Worm (Caenorhabditis elegans): Measurements from ENCODE around the gene F56B3.11.

F56B3.11 gene

ce11 chrIV:828427-828826, 32.1 kb upstream of the F56B3.11 start (continued):
- TF ChIP-seq pqm-1 (tag; optimal IDR thresholded peaks at IDR 0.05), result no peak
- TF ChIP-seq mdl-1 (tag; optimal IDR thresholded peaks at IDR 0.05), result peak in 1 of 2 experiments; percentile 3
- no peak for TF ChIP-seq fkh-4 (tag; optimal IDR thresholded peaks at IDR 0.05; ENCODE audit: borderline replicate concordance)
- TF ChIP-seq elt-3 (tag; optimal IDR thresholded peaks at IDR 0.05), result no peak
- no peak for TF ChIP-seq nhr-12 (tag; optimal IDR thresholded peaks at IDR 0.05)
- TF ChIP-seq unc-86 (tag; optimal IDR thresholded peaks at IDR 0.05), result peak; percentile 70
- peak; percentile 40 to 91 (median 72) for TF ChIP-seq ceh-82 (tag; optimal IDR thresholded peaks at IDR 0.05)
- peak; percentile 56 for TF ChIP-seq nhr-20 (tag; optimal IDR thresholded peaks at IDR 0.05)
- peak; percentile 8 for TF ChIP-seq nhr-90 (tag; optimal IDR thresholded peaks at IDR 0.05; ENCODE audit: poor library complexity)
- TF ChIP-seq nhr-11 (tag; optimal IDR thresholded peaks at IDR 0.05), result no peak
- peak; percentile 49 for TF ChIP-seq nhr-85 (tag)
- TF ChIP-seq nhr-19 (GFP tag; conservative IDR thresholded peaks at IDR 0.05), result no peak; the same call in 1 of the 2 replicates
- peak; percentile 48 for TF ChIP-seq skn-1 (tag; optimal IDR thresholded peaks at IDR 0.05)
- TF ChIP-seq ceh-63 (GFP tag; optimal IDR thresholded peaks at IDR 0.05), result no peak
- TF ChIP-seq efl-1 (optimal IDR thresholded peaks at IDR 0.05), result peak; percentile 79 to 81
- peak; percentile 74 to 95 for TF ChIP-seq efl-1 (GFP tag; optimal IDR thresholded peaks at IDR 0.05 in 1 of 2)
- peak; percentile 51 for TF ChIP-seq ztf-4 (tag; optimal IDR thresholded peaks at IDR 0.05)
- TF ChIP-seq C16A3.4 (tag; optimal IDR thresholded peaks at IDR 0.05), result peak; percentile 72
- TF ChIP-seq ceh-8 (GFP tag; optimal IDR thresholded peaks at IDR 0.05), result no peak
- TF ChIP-seq F16B12.6 (tag; optimal IDR thresholded peaks at IDR 0.05), result peak; percentile 25
- TF ChIP-seq nhr-28 (tag; optimal IDR thresholded peaks at IDR 0.05), result no peak
- peak; percentile 32 for TF ChIP-seq pag-3 (tag; optimal IDR thresholded peaks at IDR 0.05; ENCODE audit: borderline replicate concordance, insufficient read depth)
- TF ChIP-seq zip-4 (GFP tag; optimal IDR thresholded peaks at IDR 0.05), result no peak
- TF ChIP-seq mep-1 (tag; optimal IDR thresholded peaks at IDR 0.05), result peak; percentile 86
- peak; percentile 27 for TF ChIP-seq ama-1 (optimal IDR thresholded peaks at IDR 0.05)
- peak; percentile 85 for TF ChIP-seq nhr-71 (tag; optimal IDR thresholded peaks at IDR 0.05)
- TF ChIP-seq sox-4 (tag; optimal IDR thresholded peaks at IDR 0.05), result peak; percentile 45
- no peak for TF ChIP-seq mab-9 (GFP tag; IDR thresholded peaks at IDR 0.05)
- no peak for TF ChIP-seq grh-1 (GFP tag; IDR thresholded peaks at IDR 0.05)
- no peak for TF ChIP-seq nhr-237 (tag; optimal IDR thresholded peaks at IDR 0.05)
- peak; percentile 23 for TF ChIP-seq egl-13 (tag; optimal IDR thresholded peaks at IDR 0.05)
- peak; percentile 84 for TF ChIP-seq snu-23 (GFP tag; optimal IDR thresholded peaks at IDR 0.05)
- no peak for TF ChIP-seq rnt-1 (tag; optimal IDR thresholded peaks at IDR 0.05)
- peak; percentile 80 for TF ChIP-seq nhr-47 (tag; optimal IDR thresholded peaks at IDR 0.05)
- TF ChIP-seq dsc-1 (tag; optimal IDR thresholded peaks at IDR 0.05), result peak; percentile 69
- TF ChIP-seq sptf-1 (tag; optimal IDR thresholded peaks at IDR 0.05), result no peak
- peak; percentile 34 to 70 for TF ChIP-seq lin-35 (GFP tag; optimal IDR thresholded peaks at IDR 0.05)
- peak; percentile 73 for TF ChIP-seq tbx-2 (tag; optimal IDR thresholded peaks at IDR 0.05)
- TF ChIP-seq hlh-17 (GFP tag; optimal IDR thresholded peaks at IDR 0.05; ENCODE audit: borderline replicate concordance), result no peak

- TF ChIP-seq swsn-7 (tag; optimal IDR thresholded peaks at IDR 0.05) (no peak), blmp-1 (tag; optimal IDR thresholded peaks at IDR 0.05) (peak; percentile 88), elt-3 (tag; optimal IDR thresholded peaks at IDR 0.05) (peak in 1 of 6 experiments; percentile 44)
Measured at ce11 chrIV:826145-826544, 29.8 kb upstream of the F56B3.11 start.

ce11 chrIV:824854-825253, 28.5 kb upstream of the F56B3.11 start, which contains the start of gene zipt-15:
TSS of gene zipt-15 (minus strand) at chrIV:824954.
- TF ChIP-seq lin-35 (GFP tag; optimal IDR thresholded peaks at IDR 0.05) (no peak), zip-4 (GFP tag; optimal IDR thresholded peaks at IDR 0.05) (no peak), dpl-1 (GFP tag; optimal IDR thresholded peaks at IDR 0.05) (no peak), elt-3 (tag; optimal IDR thresholded peaks at IDR 0.05) (no peak), unc-86 (tag; optimal IDR thresholded peaks at IDR 0.05) (no peak), lsy-2 (tag; optimal IDR thresholded peaks at IDR 0.05) (no peak), dsc-1 (tag; optimal IDR thresholded peaks at IDR 0.05) (no peak), nhr-47 (tag; optimal IDR thresholded peaks at IDR 0.05) (no peak), nhr-19 (GFP tag; conservative IDR thresholded peaks at IDR 0.05) (no peak)
